Worm (Caenorhabditis elegans) whole organism, early embryonic: ENCODE data around the gene srlf-26.

Experiments used
- B0310.2 ChIP-seq: sonication (generic microtip); optimal IDR thresholded peaks from 2 replicates; lab custom pipeline; 2016; ENCODE audit warnings: mild to moderate bottlenecking, missing genetic modification characterization, missing compliant biosample characterization
- F13C5.2 ChIP-seq: sonication (generic microtip); optimal IDR thresholded peaks from 2 replicates; lab custom pipeline; 2017; ENCODE audit warnings: mild to moderate bottlenecking, missing genetic modification characterization, inconsistent platforms, missing compliant biosample characterization
- aly-1 ChIP-seq: sonication (generic microtip); optimal IDR thresholded peaks from 2 replicates; lab custom pipeline; 2016; ENCODE audit warnings: missing genetic modification characterization, missing compliant biosample characterization
- ama-1 ChIP-seq: fragments of 150-350 bp; optimal IDR thresholded peaks from 2 replicates; lab custom pipeline; 2014
- ceh-13 ChIP-seq: fragments of 200-800 bp; sonication (Bioruptor generic); optimal IDR thresholded peaks from 2 replicates; lab custom pipeline; 2018; ENCODE audit warnings: mild to moderate bottlenecking, missing genetic modification characterization, missing compliant biosample characterization
- ceh-36 ChIP-seq: sonication (generic microtip); optimal IDR thresholded peaks from 2 replicates; lab custom pipeline; 2016; ENCODE audit warnings: missing genetic modification characterization, inconsistent platforms, missing compliant biosample characterization
- ets-7 ChIP-seq: sonication (generic microtip); optimal IDR thresholded peaks from 2 replicates; lab custom pipeline; 2016; ENCODE audit warnings: missing genotype, missing genetic modification characterization, missing compliant biosample characterization
- flt-1 ChIP-seq: fragments of 200-800 bp; sonication (Bioruptor generic); IDR thresholded peaks from 2 replicates; pipeline ENCODE4 v1.3.6; 2022; ENCODE audit warnings: missing genetic modification characterization, missing compliant biosample characterization
- hmbx-1 ChIP-seq: sonication (generic microtip); optimal IDR thresholded peaks from 2 replicates; lab custom pipeline; 2016; ENCODE audit warnings: mild to moderate bottlenecking, missing genetic modification characterization, missing compliant biosample characterization
- hmg-4 ChIP-seq: fragments of 200-800 bp; sonication (Bioruptor generic); optimal IDR thresholded peaks from 2 replicates; lab custom pipeline; 2018; ENCODE audit warnings: mild to moderate bottlenecking, missing genetic modification characterization, missing compliant biosample characterization
- hnd-1 ChIP-seq: sonication (generic microtip); optimal IDR thresholded peaks from 2 replicates; lab custom pipeline; 2016; ENCODE audit warnings: missing genetic modification characterization, missing compliant biosample characterization
- pes-1 ChIP-seq: fragments of 200-800 bp; sonication (Bioruptor generic); IDR thresholded peaks from 2 replicates; pipeline ENCODE4 v1.3.6; 2022; ENCODE audit warnings: missing genetic modification reagents, missing genetic modification characterization, missing compliant biosample characterization
- scrt-1 ChIP-seq: fragments of 200-800 bp; sonication (Bioruptor generic); IDR thresholded peaks from 2 replicates; pipeline ENCODE4 v1.3.6; 2022; ENCODE audit warnings: missing genetic modification characterization, missing compliant biosample characterization
- sea-1 ChIP-seq: fragments of 200-800 bp; sonication (Bioruptor generic); conservative IDR thresholded peaks from 2 replicates; pipeline ENCODE4 v1.3.6; 2022; ENCODE audit warnings: missing genetic modification characterization, missing compliant biosample characterization
- tbx-11 ChIP-seq: fragments of 200-800 bp; sonication (Bioruptor generic); IDR thresholded peaks from 2 replicates; pipeline ENCODE4 v1.3.6; 2022; ENCODE audit warnings: missing genetic modification characterization, missing compliant biosample characterization
- tbx-37 ChIP-seq: fragments of 200-800 bp; sonication (Bioruptor generic); conservative IDR thresholded peaks from 2 replicates; pipeline ENCODE4 v1.3.6; 2022; ENCODE audit warnings: missing genetic modification reagents, missing genetic modification characterization, missing compliant biosample characterization
- tra-4 ChIP-seq: sonication (generic microtip); optimal IDR thresholded peaks from 2 replicates; lab custom pipeline; 2017; ENCODE audit warnings: missing genetic modification characterization, missing compliant biosample characterization

The srlf-26 gene

ce11 chrIV:13678649-13679048 is at the start of gene srlf-26:
srlf-26 (plus strand) TSS chrIV:13678949.
- no peak for TF ChIP-seq hmg-4 (GFP tag; lab: Kevin White, UChicago)

DNA sequence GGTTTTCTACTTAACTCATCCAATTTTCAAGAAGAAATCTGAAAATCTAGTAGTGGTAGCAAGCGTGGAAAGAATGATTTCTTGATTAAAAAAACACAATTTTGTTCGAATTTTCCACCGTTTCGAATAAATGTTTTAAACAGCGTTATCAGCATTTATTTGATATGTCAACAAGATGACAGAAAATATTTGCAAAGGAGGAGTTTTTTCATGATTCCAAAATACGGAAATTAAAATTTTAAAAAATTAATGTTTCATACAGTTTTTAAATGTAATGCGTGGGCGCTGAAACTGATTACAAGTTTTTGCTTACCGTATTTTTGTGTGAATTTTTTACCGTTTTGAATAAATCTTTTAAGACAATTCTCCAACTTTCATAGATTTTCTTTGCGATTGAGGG is 46.1 kb upstream of the srlf-26 start:
- TF ChIP-seq ets-7 (no peak), F13C5.2 (tag; lab: Kevin White, UChicago) (no peak), tbx-11 (GFP tag; lab: Robert Waterston, UW) (no peak), ceh-13 (GFP tag; lab: Kevin White, UChicago) (no peak), aly-1 (tag; lab: Kevin White, UChicago) (no peak), flt-1 (GFP tag; lab: Robert Waterston, UW) (no peak)

DNA sequence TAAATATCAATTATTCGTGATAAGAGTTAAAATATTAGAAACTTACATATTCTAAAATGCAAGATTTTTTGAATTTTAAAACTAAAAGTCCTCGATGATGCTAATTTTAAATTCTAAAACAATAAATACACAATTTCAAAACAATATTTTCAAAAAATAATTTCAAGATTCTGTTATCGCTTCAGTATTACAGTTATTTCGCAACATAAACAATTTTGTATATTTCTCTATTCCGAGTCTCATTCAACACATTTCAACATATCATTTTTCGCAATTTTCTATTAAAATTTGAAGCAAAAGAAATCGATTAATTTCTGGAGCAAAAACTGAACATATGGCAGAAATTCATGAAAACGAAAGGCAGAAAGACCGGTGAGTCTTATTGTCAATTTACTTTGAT is 45.6 kb upstream of the srlf-26 start, which contains the start of gene fbxa-98:
Gene fbxa-98, plus strand, starts transcription at position 243 of the 400 bp plus-strand sequence.
- TF ChIP-seq sea-1 (GFP tag; lab: Robert Waterston, UW): no peak
- TF ChIP-seq hmbx-1 (tag; lab: Kevin White, UChicago): no peak
- no peak for TF ChIP-seq tra-4 (tag; lab: Kevin White, UChicago)
- TF ChIP-seq pes-1 (GFP tag; lab: Robert Waterston, UW): no peak
- TF ChIP-seq tbx-11 (GFP tag; lab: Robert Waterston, UW): no peak
- no peak for TF ChIP-seq hnd-1 (tag; lab: Kevin White, UChicago)
- TF ChIP-seq hmg-4 (GFP tag; lab: Kevin White, UChicago): no peak

- TF ChIP-seq tra-4 (tag; lab: Kevin White, UChicago) (no peak), sea-1 (GFP tag; lab: Robert Waterston, UW) (no peak), aly-1 (tag; lab: Kevin White, UChicago) (no peak), ceh-36 (tag; lab: Kevin White, UChicago) (no peak), ama-1 (no peak)
Measured at ce11 chrIV:13636975-13637374, 41.8 kb upstream of the srlf-26 start, which contains the start of gene C08F11.7. C08F11.7 (plus strand) TSS chrIV:13637275.

DNA sequence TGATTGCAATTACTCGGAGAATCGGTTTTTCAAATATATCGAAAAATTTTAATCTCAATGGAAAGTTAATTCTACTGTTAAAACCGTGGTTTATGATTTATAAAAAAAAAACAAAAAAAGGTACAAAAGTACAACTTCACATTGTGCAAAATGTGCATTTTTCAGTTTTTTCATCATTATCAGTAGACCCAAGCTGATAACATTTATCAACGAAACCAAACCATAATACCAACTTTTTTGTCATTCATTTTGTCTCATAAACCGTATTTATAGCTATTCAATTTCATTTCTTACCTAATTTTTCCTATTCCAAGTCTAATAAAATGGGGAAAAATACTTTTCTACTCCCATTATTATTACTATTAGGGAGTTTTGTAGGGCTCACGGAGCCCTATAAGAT is 39.7 kb upstream of the srlf-26 start, which contains the start of gene ugt-22:
Gene ugt-22, plus strand, starts transcription at position 234 of the 400 bp plus-strand sequence.
- TF ChIP-seq hmbx-1 (tag; lab: Kevin White, UChicago) (no peak), B0310.2 (tag; lab: Kevin White, UChicago) (no peak), sea-1 (GFP tag; lab: Robert Waterston, UW) (no peak), aly-1 (tag; lab: Kevin White, UChicago) (no peak), hnd-1 (tag; lab: Kevin White, UChicago) (no peak), ceh-36 (tag; lab: Kevin White, UChicago) (no peak)

ce11 chrIV:13645823-13646222 is 32.9 kb upstream of the srlf-26 start, which contains the start of gene srz-29:
srz-29 (minus strand) TSS chrIV:13645923.
- TF ChIP-seq tbx-11 (GFP tag; lab: Robert Waterston, UW) (no peak), tbx-37 (GFP tag; lab: Robert Waterston, UW) (no peak)

ce11 chrIV:13647558-13647957 is 31.2 kb upstream of the srlf-26 start, which contains the start of gene ule-4:
ule-4 (minus strand) TSS chrIV:13647658.
- TF ChIP-seq sea-1 (GFP tag; lab: Robert Waterston, UW) (no peak), tbx-11 (GFP tag; lab: Robert Waterston, UW) (no peak), ets-7 (no peak), tra-4 (tag; lab: Kevin White, UChicago) (no peak), hmbx-1 (tag; lab: Kevin White, UChicago) (no peak), hnd-1 (tag; lab: Kevin White, UChicago) (no peak), ama-1 (no peak), B0310.2 (tag; lab: Kevin White, UChicago) (no peak), flt-1 (GFP tag; lab: Robert Waterston, UW) (no peak), scrt-1 (GFP tag; lab: Robert Waterston, UW) (no peak), hmg-4 (GFP tag; lab: Kevin White, UChicago) (no peak), ceh-36 (tag; lab: Kevin White, UChicago) (no peak), ceh-13 (GFP tag; lab: Kevin White, UChicago) (no peak), F13C5.2 (tag; lab: Kevin White, UChicago) (no peak), aly-1 (tag; lab: Kevin White, UChicago) (no peak), tbx-37 (GFP tag; lab: Robert Waterston, UW) (no peak)

- no peak for TF ChIP-seq tbx-11 (GFP tag; lab: Robert Waterston, UW)
- no peak for TF ChIP-seq tra-4 (tag; lab: Kevin White, UChicago)
- no peak for TF ChIP-seq tbx-37 (GFP tag; lab: Robert Waterston, UW)
- no peak for TF ChIP-seq hmbx-1 (tag; lab: Kevin White, UChicago)
- no peak for TF ChIP-seq ets-7
- no peak for TF ChIP-seq pes-1 (GFP tag; lab: Robert Waterston, UW)
- TF ChIP-seq B0310.2 (tag; lab: Kevin White, UChicago): no peak
- no peak for TF ChIP-seq scrt-1 (GFP tag; lab: Robert Waterston, UW)
- no peak for TF ChIP-seq ama-1
- no peak for TF ChIP-seq ceh-13 (GFP tag; lab: Kevin White, UChicago)
- TF ChIP-seq sea-1 (GFP tag; lab: Robert Waterston, UW): no peak
- TF ChIP-seq ceh-36 (tag; lab: Kevin White, UChicago): no peak
Measured at ce11 chrIV:13649126-13649525, 29.6 kb upstream of the srlf-26 start, which contains the start of gene C08F11.10. C08F11.10 (minus strand) TSS chrIV:13649226.
